4 fruit fly cellular contexts compared by ENCODE assay signal in the genomic region with DNA sequence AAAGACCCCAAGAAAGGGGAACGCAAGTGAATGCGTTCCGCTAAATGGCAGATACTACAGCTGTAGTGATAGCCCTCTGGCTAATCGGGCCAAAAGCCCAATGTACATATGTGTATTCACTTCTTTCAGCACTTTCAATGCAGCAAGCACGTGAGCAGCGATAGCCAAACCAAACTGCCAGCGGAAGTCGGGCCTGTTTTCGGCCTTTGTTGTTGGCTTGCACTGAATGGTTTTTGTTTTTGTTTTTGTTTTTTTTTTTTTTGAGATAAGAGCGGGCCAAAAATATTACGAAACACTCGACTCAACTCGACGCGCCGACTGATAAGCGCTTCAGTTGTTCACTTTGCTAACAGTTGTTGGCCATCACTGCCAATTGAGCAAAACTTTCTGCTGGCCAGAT.
TF ChIP-seq lines count a peak whose summit lies in the region.

No protein-coding gene starts in this region.

- TF ChIP-seq CTCF in whole organism, embryonic (GFP tag; optimal IDR thresholded peaks at IDR 0.05; lab: Kevin White, UChicago) = no peak

TF ChIP-seq in whole organism, adult, 20 proteins besides CTCF, POLR2A, EP300 and RAD21:
- no peak for TF ChIP-seq kay (GFP tag; lab: Kevin White, UChicago; ENCODE audit: borderline replicate concordance)
- TF ChIP-seq cic (GFP tag; optimal IDR thresholded peaks at IDR 0.05; lab: Kevin White, UChicago) = peak; percentile 81
- TF ChIP-seq CG33017 (tag; optimal IDR thresholded peaks at IDR 0.05; lab: Kevin White, UChicago) = peak; percentile 0
- TF ChIP-seq Mnt (GFP tag; optimal IDR thresholded peaks at IDR 0.05; lab: Kevin White, UChicago) = peak; percentile 56

TF ChIP-seq in whole organism, embryonic, 481 proteins besides CTCF, POLR2A, EP300 and RAD21:
- no peak for TF ChIP-seq CG8290 (GFP tag; optimal IDR thresholded peaks at IDR 0.05; lab: Kevin White, UChicago)
- TF ChIP-seq CG8290 (tag; optimal IDR thresholded peaks at IDR 0.05; lab: Kevin White, UChicago) = no peak
- TF ChIP-seq Atf-2 (GFP tag; optimal IDR thresholded peaks at IDR 0.05; lab: Kevin White, UChicago) = no peak
- TF ChIP-seq inv (GFP tag; IDR thresholded peaks at IDR 0.05; lab: Robert Waterston, UW; ENCODE audit: partially characterized antibody) = no peak
- TF ChIP-seq CG10462 (GFP tag; optimal IDR thresholded peaks at IDR 0.05; lab: Kevin White, UChicago) = no peak
- TF ChIP-seq gro (GFP tag; optimal IDR thresholded peaks at IDR 0.05; lab: Kevin White, UChicago) = no peak
- TF ChIP-seq CrebB (tag; optimal IDR thresholded peaks at IDR 0.05; lab: Kevin White, UChicago) = no peak
- no peak for TF ChIP-seq CG33557 (GFP tag; optimal IDR thresholded peaks at IDR 0.05; lab: Kevin White, UChicago)
- peak; percentile 46 for TF ChIP-seq cwo (GFP tag; optimal IDR thresholded peaks at IDR 0.05; lab: Kevin White, UChicago)
- no peak for TF ChIP-seq CG6765 (GFP tag; optimal IDR thresholded peaks at IDR 0.05; lab: Kevin White, UChicago)
- no peak for TF ChIP-seq CG10147 (GFP tag; optimal IDR thresholded peaks at IDR 0.05; lab: Kevin White, UChicago)
- TF ChIP-seq ci (GFP tag; IDR thresholded peaks at IDR 0.05; lab: Robert Waterston, UW) = 0 out of 3 replicates have a peak, but pooled peaks have one; percentile 36
- TF ChIP-seq unc-4 (GFP tag; IDR thresholded peaks at IDR 0.05; lab: Robert Waterston, UW; ENCODE audit: partially characterized antibody) = no peak
- no peak for TF ChIP-seq CG1832 (GFP tag; optimal IDR thresholded peaks at IDR 0.05; lab: Kevin White, UChicago)
- TF ChIP-seq Pdp1 (GFP tag; optimal IDR thresholded peaks at IDR 0.05; lab: Kevin White, UChicago) = peak in 1 of 2 experiments; percentile 56
- no peak for TF ChIP-seq hth (optimal IDR thresholded peaks at IDR 0.05; lab: Kevin White, UChicago)
- TF ChIP-seq CG12155 (GFP tag; optimal IDR thresholded peaks at IDR 0.05; lab: Kevin White, UChicago) = no peak
- TF ChIP-seq dmrt11E (tag; optimal IDR thresholded peaks at IDR 0.05; lab: Kevin White, UChicago) = no peak
- no peak for TF ChIP-seq fd3F (GFP tag; optimal IDR thresholded peaks at IDR 0.05; lab: Kevin White, UChicago)
- no peak for TF ChIP-seq CG4820 (GFP tag; optimal IDR thresholded peaks at IDR 0.05; lab: Kevin White, UChicago)
- TF ChIP-seq CG14965 (GFP tag; optimal IDR thresholded peaks at IDR 0.05; lab: Kevin White, UChicago; ENCODE audit: borderline replicate concordance) = no peak
- no peak for TF ChIP-seq emc (GFP tag; optimal IDR thresholded peaks at IDR 0.05; lab: Kevin White, UChicago)

TF ChIP-seq in whole organism, prepupa, 60 proteins besides CTCF, POLR2A, EP300 and RAD21:
- TF ChIP-seq OdsH (GFP tag; optimal IDR thresholded peaks at IDR 0.05; lab: Kevin White, UChicago) (no peak), dsx (GFP tag; optimal IDR thresholded peaks at IDR 0.05; lab: Kevin White, UChicago; ENCODE audit: poor library complexity, severe bottlenecking) (no peak), CG11762 (GFP tag; optimal IDR thresholded peaks at IDR 0.05; lab: Kevin White, UChicago; ENCODE audit: insufficient read depth) (no peak), pdm3 (GFP tag; optimal IDR thresholded peaks at IDR 0.05; lab: Kevin White, UChicago) (no peak), Eip93F (GFP tag; optimal IDR thresholded peaks at IDR 0.05; lab: Kevin White, UChicago) (peak; percentile 90), CG8319 (GFP tag; optimal IDR thresholded peaks at IDR 0.05; lab: Kevin White, UChicago) (no peak), vri (GFP tag; optimal IDR thresholded peaks at IDR 0.05; lab: Kevin White, UChicago) (peak; percentile 98), svp (GFP tag; lab: Kevin White, UChicago) (peak; percentile 53), Sox15 (GFP tag; optimal IDR thresholded peaks at IDR 0.05; lab: Kevin White, UChicago) (no peak), CG6163 (GFP tag; IDR thresholded peaks at IDR 0.05; lab: Robert Waterston, UW) (0 out of 3 replicates have a peak, but pooled peaks have one; percentile 9)

TF ChIP-seq in whole organism, wandering third instar larva, 38 proteins besides CTCF, POLR2A, EP300 and RAD21:
- TF ChIP-seq Mio (GFP tag; optimal IDR thresholded peaks at IDR 0.05; lab: Kevin White, UChicago) (no peak), dsf (GFP tag; optimal IDR thresholded peaks at IDR 0.05; lab: Kevin White, UChicago; ENCODE audit: borderline replicate concordance) (no peak), CG9705 (GFP tag; optimal IDR thresholded peaks at IDR 0.05; lab: Kevin White, UChicago) (no peak), Rel (GFP tag; optimal IDR thresholded peaks at IDR 0.05; lab: Kevin White, UChicago) (no peak), Rel (tag; optimal IDR thresholded peaks at IDR 0.05; lab: Kevin White, UChicago) (peak; percentile 14), Hr83 (GFP tag; optimal IDR thresholded peaks at IDR 0.05; lab: Kevin White, UChicago; ENCODE audit: poor library complexity, severe bottlenecking) (peak; percentile 6)
TF ChIP-seq in whole organism, wandering third instar larva: peak in this region for 2.
